Worm (Caenorhabditis elegans): Measurements from ENCODE around the gene C46C2.5.

DNA sequence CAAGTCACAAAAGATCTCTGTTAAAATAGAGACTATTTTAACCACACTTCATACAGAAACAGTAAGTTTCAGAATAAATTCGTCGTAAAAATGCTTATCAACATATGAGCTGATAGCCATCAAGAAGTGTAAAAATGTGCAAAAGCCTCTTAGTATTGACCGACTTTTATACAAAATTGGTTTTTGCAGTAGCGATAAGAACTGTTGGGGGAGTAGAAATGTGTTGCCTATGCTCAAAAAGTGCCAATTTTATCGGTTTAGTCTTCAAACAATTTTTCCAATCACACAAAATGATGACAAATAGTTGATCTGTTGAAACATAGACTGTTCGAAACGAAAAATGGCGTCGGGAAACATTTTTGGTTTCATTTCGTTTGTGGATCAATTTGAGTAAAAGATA, 32.6 kb downstream of the C46C2.5 start:
- TF ChIP-seq Y116A8C.19 (tag; optimal IDR thresholded peaks at IDR 0.05; ENCODE audit: borderline replicate concordance) (no peak), lin-35 (GFP tag; optimal IDR thresholded peaks at IDR 0.05) (peak in 1 of 2 experiments; percentile 15), alr-1 (tag; optimal IDR thresholded peaks at IDR 0.05; ENCODE audit: borderline replicate concordance) (no peak), nhr-11 (tag; optimal IDR thresholded peaks at IDR 0.05) (no peak), lin-14 (GFP tag; optimal IDR thresholded peaks at IDR 0.05) (no peak), mep-1 (tag; optimal IDR thresholded peaks at IDR 0.05) (no peak), nhr-28 (tag; optimal IDR thresholded peaks at IDR 0.05) (no peak), mdl-1 (tag; optimal IDR thresholded peaks at IDR 0.05) (no peak), nhr-76 (tag; optimal IDR thresholded peaks at IDR 0.05) (no peak)

Data from whole organism, L1 larva.